Fruit fly (Drosophila melanogaster) whole organism, embryonic: ENCODE data around the gene Gbeta76C.

Source experiments
- Asciz ChIP-seq: fragments of 200-800 bp; sonication (Bioruptor generic); optimal IDR thresholded peaks from 2 replicates; lab custom pipeline; 2017; ENCODE audit warnings: missing biosample characterization, mild to moderate bottlenecking, missing genetic modification characterization, missing genetic modification reagents
- Atf6 ChIP-seq: fragments of 200-800 bp; sonication (Bioruptor generic); IDR thresholded peaks from 2 replicates; pipeline ENCODE4 v1.3.6; 2022; ENCODE audit warnings: missing biosample characterization, missing genetic modification characterization
- Awh ChIP-seq: fragments of 200-800 bp; sonication (Bioruptor generic); IDR thresholded peaks from 2 replicates; pipeline ENCODE4, ENCODE4 v1.3.6; 2022; ENCODE audit warnings: missing biosample characterization, missing genetic modification characterization
- BEAF-32 ChIP-seq: fragments of 200-800 bp; sonication (Bioruptor generic); optimal IDR thresholded peaks from 3 replicates; lab custom pipeline; 2017; ENCODE audit warnings: missing biosample characterization, missing genetic modification characterization, mild to moderate bottlenecking, moderate library complexity, missing genetic modification reagents
- CG10267 ChIP-seq: fragments of 200-800 bp; sonication (Bioruptor generic); optimal IDR thresholded peaks from 2 replicates; lab custom pipeline; 2018; ENCODE audit warnings: missing biosample characterization, mild to moderate bottlenecking, missing genetic modification characterization, moderate library complexity
- CG10979 ChIP-seq: fragments of 200-800 bp; sonication (Bioruptor generic); optimal IDR thresholded peaks from 2 replicates; lab custom pipeline; 2018; ENCODE audit warnings: missing biosample characterization, mild to moderate bottlenecking, missing genetic modification characterization, moderate library complexity
- CG12391 ChIP-seq: fragments of 200-800 bp; sonication (Bioruptor generic); optimal IDR thresholded peaks from 3 replicates; lab custom pipeline; 2018; ENCODE audit warnings: missing biosample characterization, mild to moderate bottlenecking, missing genetic modification characterization, moderate library complexity
- CG13894 ChIP-seq: fragments of 200-800 bp; sonication (Bioruptor generic); optimal IDR thresholded peaks from 3 replicates; lab custom pipeline; 2018; ENCODE audit warnings: missing biosample characterization, mild to moderate bottlenecking, missing genetic modification characterization, moderate library complexity
- CG14441 ChIP-seq: fragments of 200-800 bp; sonication (Bioruptor generic); IDR thresholded peaks from 2 replicates; pipeline ENCODE4 v1.3.6; 2022; ENCODE audit warnings: missing biosample characterization, missing genetic modification characterization
- CG18599 ChIP-seq: fragments of 200-800 bp; sonication (Bioruptor generic); optimal IDR thresholded peaks from 3 replicates; lab custom pipeline; 2017; ENCODE audit warnings: missing biosample characterization, missing genetic modification characterization, mild to moderate bottlenecking, moderate library complexity, missing genetic modification reagents
- CG2889 ChIP-seq: fragments of 200-800 bp; sonication (Bioruptor generic); IDR thresholded peaks from 3 replicates; pipeline ENCODE4 v1.3.6; 2022; ENCODE audit warnings: missing biosample characterization, missing genetic modification characterization
- CG30403 ChIP-seq: fragments of 200-800 bp; sonication (Bioruptor generic); optimal IDR thresholded peaks from 3 replicates; lab custom pipeline; 2016; ENCODE audit warnings: missing biosample characterization, missing genetic modification characterization
- CG31441 ChIP-seq: fragments of 200-800 bp; sonication (Bioruptor generic); IDR thresholded peaks from 2 replicates; pipeline ENCODE4 v1.3.6; 2022; ENCODE audit warnings: missing biosample characterization, missing genetic modification characterization
- CG4360 ChIP-seq: fragments of 200-800 bp; sonication (Bioruptor generic); IDR thresholded peaks from 2 replicates; pipeline ENCODE4 v1.3.6; 2022; ENCODE audit warnings: missing biosample characterization, missing genetic modification characterization
- CG4424 ChIP-seq: fragments of 200-800 bp; sonication (Bioruptor generic); optimal IDR thresholded peaks from 3 replicates; lab custom pipeline; 2016; ENCODE audit warnings: missing biosample characterization, missing genetic modification characterization
- CG6272 ChIP-seq: fragments of 200-800 bp; sonication (Bioruptor generic); IDR thresholded peaks from 2 replicates; pipeline ENCODE4 v1.3.6; 2022; ENCODE audit warnings: missing biosample characterization, missing genetic modification characterization
- CG6654 ChIP-seq: fragments of 200-800 bp; sonication (Bioruptor generic); optimal IDR thresholded peaks from 2 replicates; lab custom pipeline; 2017; ENCODE audit warnings: missing biosample characterization, mild to moderate bottlenecking, missing genetic modification characterization
- CG7357 ChIP-seq: fragments of 200-800 bp; sonication (Bioruptor generic); IDR thresholded peaks from 3 replicates; pipeline ENCODE4 v1.3.6; 2022; ENCODE audit warnings: missing biosample characterization, missing genetic modification characterization
- CG7372 ChIP-seq: fragments of 200-800 bp; sonication (Bioruptor generic); IDR thresholded peaks from 2 replicates; pipeline ENCODE4 v1.3.6; 2022; ENCODE audit warnings: missing biosample characterization, missing genetic modification characterization
- CG8359 ChIP-seq: fragments of 200-800 bp; sonication (Bioruptor generic); optimal IDR thresholded peaks from 2 replicates; lab custom pipeline; 2017; ENCODE audit warnings: missing biosample characterization, mild to moderate bottlenecking, missing genetic modification characterization, borderline replicate concordance
- Camta ChIP-seq: fragments of 200-800 bp; sonication (Bioruptor generic); optimal IDR thresholded peaks from 2 replicates; lab custom pipeline; 2016; ENCODE audit warnings: missing biosample characterization, missing genetic modification characterization
- Drgx ChIP-seq: fragments of 200-800 bp; sonication (Bioruptor generic); IDR thresholded peaks from 2 replicates; pipeline ENCODE4 v1.3.6; 2022; ENCODE audit warnings: missing biosample characterization, missing genetic modification characterization
- Gug ChIP-seq: fragments of 200-800 bp; sonication (Bioruptor generic); IDR thresholded peaks from 4 replicates; pipeline ENCODE4 v1.3.6; 2022; ENCODE audit warnings: missing biosample characterization, missing genetic modification characterization
- Hr3 ChIP-seq: fragments of 200-800 bp; sonication (Bioruptor generic); optimal IDR thresholded peaks from 3 replicates; lab custom pipeline; 2016; ENCODE audit warnings: missing biosample characterization, missing genetic modification characterization
- Jarid2 ChIP-seq: fragments of 200-800 bp; sonication (Bioruptor generic); optimal IDR thresholded peaks from 3 replicates; lab custom pipeline; 2017; ENCODE audit warnings: mild to moderate bottlenecking, missing biosample characterization, missing genetic modification reagents, missing genetic modification characterization
- Mad ChIP-seq: fragments of 200-800 bp; sonication (Bioruptor generic); optimal IDR thresholded peaks from 2 replicates; lab custom pipeline; 2016; ENCODE audit warnings: missing biosample characterization, missing genetic modification characterization
- Med ChIP-seq: fragments of 200-800 bp; sonication (Bioruptor generic); peaks from one replicate; lab custom pipeline; 2016; ENCODE audit warnings: missing biosample characterization, missing genetic modification characterization, mild to moderate bottlenecking, inconsistent platforms, moderate library complexity
- Pdp1 ChIP-seq, 2 experiments: fragments of 200-800 bp; sonication (Bioruptor generic); optimal IDR thresholded peaks; 3 replicates each; lab custom pipeline; 2016; ENCODE audit warnings: missing biosample characterization in 2 of 2, missing genetic modification characterization in 2 of 2, mild to moderate bottlenecking in 1 of 2, moderate library complexity in 1 of 2
- Sry-δ ChIP-seq: fragments of 200-800 bp; sonication (Bioruptor generic); optimal IDR thresholded peaks from 2 replicates; lab custom pipeline; 2016; ENCODE audit warnings: missing biosample characterization, missing genetic modification characterization
- Ssrp ChIP-seq: fragments of 200-800 bp; sonication (Bioruptor generic); optimal IDR thresholded peaks from 2 replicates; lab custom pipeline; 2018; ENCODE audit warnings: missing biosample characterization, mild to moderate bottlenecking, missing genetic modification characterization, moderate library complexity
- chif ChIP-seq, 2 experiments: fragments of 200-800 bp; sonication (Bioruptor generic); optimal IDR thresholded peaks; 3 replicates each; lab custom pipeline; 2016; ENCODE audit warnings: missing biosample characterization in 2 of 2, missing genetic modification characterization in 2 of 2
- chn ChIP-seq: fragments of 200-800 bp; sonication (Bioruptor generic); optimal IDR thresholded peaks from 2 replicates; lab custom pipeline; 2016; ENCODE audit warnings: missing biosample characterization, missing genetic modification characterization
- ci ChIP-seq: fragments of 200-800 bp; sonication (Bioruptor generic); IDR thresholded peaks from 3 replicates; pipeline ENCODE4 v1.3.6; 2022; ENCODE audit warnings: missing biosample characterization, missing genetic modification characterization
- crp ChIP-seq, 2 experiments: fragments of 200-800 bp; sonication (Bioruptor generic); optimal IDR thresholded peaks; 2 replicates in 1 of 2; 3 replicates in 1 of 2; lab custom pipeline; 2017; ENCODE audit warnings: missing biosample characterization in 2 of 2, missing genetic modification characterization in 2 of 2, mild to moderate bottlenecking in 1 of 2, moderate library complexity in 1 of 2
- dysf ChIP-seq: fragments of 200-800 bp; sonication (Bioruptor generic); IDR thresholded peaks from 3 replicates; pipeline ENCODE4 v1.3.6; 2022; ENCODE audit warnings: missing biosample characterization, missing genetic modification characterization
- gt ChIP-seq: fragments of 200-800 bp; sonication (Bioruptor generic); IDR thresholded peaks from 2 replicates; pipeline ENCODE4 v1.3.6; 2022; ENCODE audit warnings: missing biosample characterization, missing genetic modification characterization
- hkb ChIP-seq, 2 experiments: fragments of 200-800 bp in 1 of 2; fragments of >200 bp in 1 of 2; sonication (Bioruptor generic) in 1 of 2; IDR thresholded peaks in 1 of 2; optimal IDR thresholded peaks in 1 of 2; 2 replicates each; pipeline versions ENCODE4 v1.3.6 to Lab custom; 2017 to 2022; ENCODE audit warnings: missing biosample characterization in 1 of 2, missing genetic modification characterization in 1 of 2
- klu ChIP-seq: fragments of 200-800 bp; sonication (Bioruptor generic); IDR thresholded peaks from 2 replicates; pipeline ENCODE4 v1.3.6; 2022; ENCODE audit warnings: missing biosample characterization, missing genetic modification characterization
- lola ChIP-seq, 3 experiments: fragments of >200 bp in 2 of 3; fragments of 200-800 bp in 1 of 3; sonication (Bioruptor generic) in 1 of 3; optimal IDR thresholded peaks; 2 replicates each; lab custom pipeline; 2017 to 2019; ENCODE audit warnings: missing biosample characterization in 3 of 3, missing genetic modification characterization in 3 of 3, mild to moderate bottlenecking in 1 of 3, moderate library complexity in 1 of 3
- lov ChIP-seq, 2 experiments: fragments of 200-800 bp in 1 of 2; fragments of >200 bp in 1 of 2; sonication (Bioruptor generic) in 1 of 2; IDR thresholded peaks in 1 of 2; optimal IDR thresholded peaks in 1 of 2; 2 replicates in 1 of 2; 3 replicates in 1 of 2; pipeline versions ENCODE4 v1.3.6 to Lab custom; 2017 to 2022; ENCODE audit warnings: missing biosample characterization in 1 of 2, missing genetic modification characterization in 1 of 2
- onecut ChIP-seq: fragments of 200-800 bp; sonication (Bioruptor generic); IDR thresholded peaks from 2 replicates; pipeline ENCODE4 v1.3.6; 2022; ENCODE audit warnings: missing biosample characterization, missing genetic modification characterization
- org-1 ChIP-seq: fragments of 200-800 bp; sonication (Bioruptor generic); optimal IDR thresholded peaks from 2 replicates; lab custom pipeline; 2017; ENCODE audit warnings: missing biosample characterization, missing genetic modification characterization
- pb ChIP-seq: fragments of 200-800 bp; sonication (Bioruptor generic); optimal IDR thresholded peaks from 3 replicates; lab custom pipeline; 2016; ENCODE audit warnings: missing biosample characterization, missing genetic modification characterization
- pnt ChIP-seq: fragments of 200-800 bp; sonication (Bioruptor generic); optimal IDR thresholded peaks from 3 replicates; lab custom pipeline; 2016; ENCODE audit warnings: missing biosample characterization, missing genetic modification characterization
- schlank ChIP-seq: fragments of 200-800 bp; sonication (Bioruptor generic); optimal IDR thresholded peaks from 2 replicates; lab custom pipeline; 2018; ENCODE audit warnings: missing biosample characterization, mild to moderate bottlenecking, missing genetic modification characterization
- sens-2 ChIP-seq: fragments of 200-800 bp; sonication (Bioruptor generic); IDR thresholded peaks from 2 replicates; pipeline ENCODE4 v1.3.6; 2022; ENCODE audit warnings: missing biosample characterization, missing genetic modification characterization
- slbo ChIP-seq: fragments of 200-800 bp; sonication (Bioruptor generic); IDR thresholded peaks from 2 replicates; pipeline ENCODE4 v1.3.6; 2022; ENCODE audit warnings: missing biosample characterization, missing genetic modification characterization
- sr ChIP-seq: fragments of 200-800 bp; sonication (Bioruptor generic); IDR thresholded peaks from 3 replicates; pipeline ENCODE4 v1.3.6; 2022; ENCODE audit warnings: missing biosample characterization, missing genetic modification characterization
- zfh1 ChIP-seq: fragments of 200-800 bp; sonication (Bioruptor generic); IDR thresholded peaks from 3 replicates; pipeline ENCODE4 v1.3.6; 2022; ENCODE audit warnings: missing biosample characterization, missing genetic modification characterization

Gbeta76C gene

DNA sequence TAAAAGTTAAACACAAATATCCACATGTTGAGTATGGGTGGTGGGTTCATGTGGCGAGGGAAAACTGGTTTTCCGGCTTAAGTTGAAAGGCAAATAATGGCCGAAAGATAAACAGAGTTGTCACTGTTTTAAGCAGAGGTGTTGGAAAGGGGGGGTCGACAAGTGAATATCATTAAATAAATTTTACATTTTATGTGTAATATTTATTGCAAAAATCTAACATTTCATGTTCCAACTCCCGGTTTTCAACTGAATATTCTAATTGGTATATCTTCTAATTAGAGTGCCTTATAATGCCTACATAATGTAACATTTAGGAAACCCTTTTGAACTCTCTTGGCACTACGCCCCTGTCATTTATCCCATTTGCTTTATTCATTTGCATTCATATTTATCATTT is 31.5 kb upstream of the Gbeta76C start (continued):
- TF ChIP-seq klu (0 out of 2 replicates have a peak, but pooled peaks have one; percentile 34), Hr3 (peak; percentile 7), lov (optimal IDR thresholded peaks at IDR 0.05; lab: Kevin White, UChicago) (no peak), lov (GFP tag; IDR thresholded peaks at IDR 0.05; lab: Robert Waterston, UW) (no peak), Ssrp (tag; lab: Kevin White, UChicago) (peak; percentile 50), pnt (peak; percentile 2), dysf (peak; percentile 72), CG4424 (GFP tag; lab: Kevin White, UChicago) (peak; percentile 55), onecut (GFP tag; lab: Robert Waterston, UW) (peak; percentile 38), Pdp1 (GFP tag; optimal IDR thresholded peaks at IDR 0.05; lab: Kevin White, UChicago) (peak; percentile 19 to 28), CG6654 (GFP tag; lab: Kevin White, UChicago) (no peak), zfh1 (GFP tag; lab: Robert Waterston, UW) (0 out of 3 replicates have a peak, but pooled peaks have one; percentile 36), hkb (optimal IDR thresholded peaks at IDR 0.05; lab: Kevin White, UChicago) (no peak), hkb (GFP tag; IDR thresholded peaks at IDR 0.05; lab: Robert Waterston, UW) (peak; percentile 53; the same call in 1 of the 2 replicates), lola (GFP tag; optimal IDR thresholded peaks at IDR 0.05; lab: Kevin White, UChicago) (peak in 1 of 3 experiments; percentile 67), CG10979 (tag; lab: Kevin White, UChicago) (peak; percentile 68), crp (GFP tag; optimal IDR thresholded peaks at IDR 0.05; lab: Kevin White, UChicago) (no peak), Med (GFP tag; lab: Kevin White, UChicago) (peak; percentile 86), CG14441 (GFP tag; lab: Robert Waterston, UW) (peak; percentile 65), pb (no peak), Asciz (peak; percentile 73), Mad (GFP tag; lab: Kevin White, UChicago) (peak; percentile 13), CG8359 (GFP tag; lab: Kevin White, UChicago) (peak; percentile 25), CG10267 (tag; lab: Kevin White, UChicago) (peak; percentile 55), CG12391 (tag; lab: Kevin White, UChicago) (peak; percentile 38), CG2889 (no peak), Jarid2 (GFP tag; lab: Kevin White, UChicago) (no peak), sens-2 (GFP tag; lab: Robert Waterston, UW) (no peak), CG31441 (GFP tag; lab: Robert Waterston, UW) (peak; percentile 67), BEAF-32 (no peak), Awh (GFP tag; lab: Robert Waterston, UW) (peak; percentile 52; the same call in 1 of the 2 replicates), CG7372 (GFP tag; lab: Robert Waterston, UW) (peak; percentile 65), CG30403 (GFP tag; lab: Kevin White, UChicago) (peak; percentile 55), org-1 (peak; percentile 47), Camta (GFP tag; lab: Kevin White, UChicago) (no peak), Sry-δ (GFP tag; lab: Kevin White, UChicago) (no peak), CG6272 (GFP tag; lab: Robert Waterston, UW) (peak; percentile 59; the same call in 1 of the 2 replicates), Gug (GFP tag; lab: Robert Waterston, UW) (peak; percentile 22; the same call in 1 of the 4 replicates), CG18599 (GFP tag; lab: Kevin White, UChicago) (peak; percentile 23), chif (GFP tag; optimal IDR thresholded peaks at IDR 0.05; lab: Kevin White, UChicago) (peak in 1 of 2 experiments; percentile 23), Drgx (no peak), sr (no peak), CG13894 (tag; lab: Kevin White, UChicago) (no peak), gt (GFP tag; lab: Robert Waterston, UW) (0 out of 2 replicates have a peak, but pooled peaks have one; percentile 18), chn (GFP tag; lab: Kevin White, UChicago) (no peak), ci (GFP tag; lab: Robert Waterston, UW) (peak; percentile 69; the same call in 2 of the 3 replicates), schlank (tag; lab: Kevin White, UChicago) (no peak), CG7357 (GFP tag; lab: Robert Waterston, UW) (no peak), slbo (0 out of 2 replicates have a peak, but pooled peaks have one; percentile 36), CG4360 (GFP tag; lab: Robert Waterston, UW) (peak; percentile 30; the same call in 1 of the 2 replicates), Atf6 (GFP tag; lab: Robert Waterston, UW) (no peak)
